Worm (Caenorhabditis elegans): Measurements from ENCODE around the gene Y71H2B.11.
"Not testable (repeated sequence)": the region's sequence is repeated elsewhere in the genome, so short reads cannot be mapped to it uniquely, and the experiment has no call there.

DNA sequence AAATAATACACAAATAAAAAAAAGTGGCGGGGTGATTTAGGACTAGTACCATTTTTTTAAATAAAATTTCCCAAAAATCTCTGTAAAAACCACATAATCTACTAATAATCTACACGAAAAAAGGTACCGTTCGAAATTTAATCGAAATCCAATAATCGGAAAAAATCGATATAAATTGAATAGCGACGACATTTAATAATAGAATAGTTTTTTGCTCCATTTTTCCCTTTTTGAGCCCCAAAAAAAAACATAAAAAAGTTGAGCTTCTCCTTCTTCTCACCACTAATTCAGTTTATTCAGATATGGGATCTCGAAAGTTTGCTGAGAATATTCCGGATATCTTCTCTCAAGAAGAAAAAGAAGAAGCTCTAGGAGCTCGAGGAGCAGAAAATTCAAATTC lies 3.9 kb downstream of the Y71H2B.11 start, which contains the start of gene Y71H2B.5:
- not testable (repeated sequence) for TF ChIP-seq bed-3 (GFP tag; optimal IDR thresholded peaks at IDR 0.05); unc-39 (tag; optimal IDR thresholded peaks at IDR 0.05); unc-62 (GFP tag; optimal IDR thresholded peaks at IDR 0.05); sptf-1 (tag; optimal IDR thresholded peaks at IDR 0.05); blmp-1 (tag; optimal IDR thresholded peaks at IDR 0.05); elt-3 (tag; optimal IDR thresholded peaks at IDR 0.05); ham-2 (GFP tag; optimal IDR thresholded peaks at IDR 0.05); mab-5 (tag; optimal IDR thresholded peaks at IDR 0.05)
